Fruit fly (Drosophila melanogaster) S2 (cell line): Measurements from ENCODE around the gene Srp54k.

ENCODE experiments used
- CG8478 ChIP-seq: fragments of >200 bp; optimal IDR thresholded peaks from 2 replicates; lab custom pipeline; 2018
- CTCF ChIP-seq, 2 experiments: fragments of >200 bp; optimal IDR thresholded peaks; 2 replicates each; lab custom pipeline; 2018

The Srp54k gene

DNA sequence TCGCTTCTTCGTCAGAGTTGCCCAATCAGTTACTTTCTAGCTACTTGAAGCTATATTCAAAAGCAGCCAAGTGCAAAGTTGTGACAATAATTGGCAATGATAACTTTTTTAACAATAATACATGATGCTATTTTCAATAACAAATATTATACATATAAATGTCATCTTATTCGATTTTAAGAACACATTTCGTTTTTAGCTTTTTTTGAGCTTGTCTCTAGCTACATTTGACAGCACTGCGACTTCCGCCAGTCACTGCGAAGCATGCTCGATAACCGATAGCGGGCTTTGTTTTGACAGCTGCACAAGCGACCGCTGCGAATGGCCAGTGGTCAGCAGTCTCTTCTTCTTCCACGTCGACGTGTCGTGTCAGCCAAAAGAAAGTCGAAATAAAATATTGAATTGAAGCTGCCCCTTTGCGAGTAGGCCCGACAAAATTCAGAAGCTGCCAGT lies at the start of gene Srp54k, which contains the start of gene Gen:
Gene Srp54k (plus strand): TSS at position 325 of the 453 bp plus-strand sequence.
Gene Gen (minus strand): TSS at position 23 of the 453 bp plus-strand sequence.
- TF ChIP-seq CG8478 (lab: Kevin White, UChicago) = no peak
- no peak for TF ChIP-seq CTCF (optimal IDR thresholded peaks at IDR 0.05; lab: Kevin White, UChicago)

dm6 chr3L:5125202-5125601 lies 27.3 kb upstream of the Srp54k start:
- TF ChIP-seq CG8478 (lab: Kevin White, UChicago) (no peak), CTCF (optimal IDR thresholded peaks at IDR 0.05; lab: Kevin White, UChicago) (peak; percentile 72 to 83)

- no peak for TF ChIP-seq CG8478 (lab: Kevin White, UChicago)
- no peak for TF ChIP-seq CTCF (optimal IDR thresholded peaks at IDR 0.05; lab: Kevin White, UChicago)
These were observed 24.9 kb upstream of the Srp54k start for dm6 chr3L:5127609-5128008.

DNA sequence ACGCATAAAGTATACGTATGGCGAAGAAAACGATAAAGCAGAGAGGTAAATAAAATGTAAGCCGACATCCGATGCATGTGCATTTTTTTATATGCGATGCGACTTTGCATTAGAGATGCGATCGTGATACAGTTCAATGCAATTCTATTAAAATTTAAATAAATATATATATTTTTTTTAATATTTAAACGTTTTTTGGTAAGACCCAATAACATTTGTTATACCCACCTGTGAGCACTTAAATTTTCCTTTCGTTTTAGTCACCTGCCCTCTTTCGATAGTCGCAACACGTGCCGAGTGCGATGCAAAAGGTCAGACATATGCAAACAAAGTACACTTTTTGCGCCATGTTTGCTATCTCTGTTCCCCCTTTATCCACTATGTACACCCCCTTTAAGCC lies 24.3 kb upstream of the Srp54k start:
- TF ChIP-seq CG8478 (lab: Kevin White, UChicago) = no peak
- no peak for TF ChIP-seq CTCF (optimal IDR thresholded peaks at IDR 0.05; lab: Kevin White, UChicago)

dm6 chr3L:5129199-5129598 lies 23.3 kb upstream of the Srp54k start, which contains the start of gene CG4597:
CG4597 (plus strand) TSS chr3L:5129499.
- TF ChIP-seq CG8478 (lab: Kevin White, UChicago) (no peak), CTCF (optimal IDR thresholded peaks at IDR 0.05; lab: Kevin White, UChicago) (no peak)

DNA sequence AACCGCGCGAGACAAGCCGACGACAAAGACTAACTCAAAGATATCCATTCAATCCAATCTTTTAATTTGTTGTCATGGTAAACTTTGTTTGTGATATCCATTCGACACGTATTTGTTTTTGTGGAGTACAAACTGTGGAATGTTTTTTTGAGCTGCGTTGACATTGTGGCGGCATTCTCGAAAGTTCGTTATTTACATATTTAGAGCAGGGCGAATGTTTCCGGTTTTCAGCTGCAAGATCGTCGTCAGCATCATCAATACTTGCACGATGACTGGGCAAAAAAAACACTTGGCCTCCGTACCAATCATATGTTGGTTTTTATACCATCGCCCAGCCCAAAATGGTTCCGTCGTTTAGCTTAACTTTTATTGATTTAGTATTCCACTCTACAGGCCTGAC lies 22.0 kb upstream of the Srp54k start:
- no peak for TF ChIP-seq CTCF (optimal IDR thresholded peaks at IDR 0.05; lab: Kevin White, UChicago)
- no peak for TF ChIP-seq CG8478 (lab: Kevin White, UChicago)

DNA sequence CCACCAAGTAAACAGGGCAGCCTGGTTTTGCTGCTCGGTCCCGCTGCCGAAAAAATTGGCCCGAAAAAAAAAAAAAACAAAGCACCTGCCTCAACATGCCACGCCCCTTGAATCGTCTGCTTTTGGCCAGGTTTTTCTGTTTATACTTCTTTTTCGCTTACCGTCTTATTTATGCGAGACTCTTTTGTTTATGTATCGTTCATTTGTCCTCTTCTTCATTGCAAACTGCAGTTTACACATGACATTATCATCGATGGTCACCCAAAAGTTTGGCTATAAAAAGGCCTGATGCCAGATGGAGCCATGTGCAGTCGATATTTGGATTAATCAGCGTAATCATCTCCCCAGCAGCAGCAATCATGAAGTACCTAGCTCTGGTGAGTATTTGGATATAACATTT lies 21.2 kb upstream of the Srp54k start, which contains the start of gene CG15212:
Gene CG15212 (plus strand): TSS at position 301 of the 400 bp plus-strand sequence.
- TF ChIP-seq CG8478 (lab: Kevin White, UChicago) (no peak), CTCF (optimal IDR thresholded peaks at IDR 0.05; lab: Kevin White, UChicago) (no peak)

dm6 chr3L:5132966-5133365 lies 19.5 kb upstream of the Srp54k start, which contains the start of gene CG15213:
CG15213 (minus strand) TSS chr3L:5133220.
- no peak for TF ChIP-seq CG8478 (lab: Kevin White, UChicago)
- no peak for TF ChIP-seq CTCF (optimal IDR thresholded peaks at IDR 0.05; lab: Kevin White, UChicago)

DNA sequence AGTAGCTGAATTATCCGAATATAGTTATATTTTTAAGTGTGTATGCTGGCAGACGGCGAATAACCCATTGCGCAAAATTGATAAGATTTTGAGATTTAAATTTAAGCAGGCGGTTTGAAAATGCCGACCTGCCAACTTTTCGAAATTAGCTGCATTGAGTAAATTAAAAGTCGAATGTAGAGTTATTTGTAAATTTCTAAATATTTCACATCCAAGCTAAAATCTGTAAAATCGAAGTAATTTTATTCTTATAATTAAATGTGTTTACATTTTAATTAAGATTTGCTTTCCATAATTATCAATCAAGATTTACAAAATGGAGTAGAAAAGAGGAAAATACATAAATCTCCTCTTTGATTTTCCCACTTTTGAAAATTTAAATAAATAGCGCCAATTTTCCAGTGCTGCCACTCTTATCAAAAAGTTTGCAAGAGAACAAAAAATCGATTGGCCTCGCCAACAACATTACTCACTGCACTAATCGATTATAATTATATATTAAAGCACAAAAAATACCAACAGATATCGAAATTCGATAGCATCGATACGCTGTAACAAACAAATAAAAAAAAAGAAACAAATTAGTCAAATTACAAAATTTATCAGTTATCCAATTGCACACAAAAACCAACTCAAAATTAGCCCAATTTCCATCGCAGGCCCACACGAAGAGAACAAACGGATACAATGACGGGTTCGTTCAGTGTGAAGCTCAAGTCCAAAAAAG lies 18.6 kb upstream of the Srp54k start, which contains the start of gene Yod1:
Gene Yod1 (plus strand): TSS at position 168 of the 727 bp plus-strand sequence.
- TF ChIP-seq CG8478 (lab: Kevin White, UChicago) (no peak), CTCF (optimal IDR thresholded peaks at IDR 0.05; lab: Kevin White, UChicago) (no peak)

DNA sequence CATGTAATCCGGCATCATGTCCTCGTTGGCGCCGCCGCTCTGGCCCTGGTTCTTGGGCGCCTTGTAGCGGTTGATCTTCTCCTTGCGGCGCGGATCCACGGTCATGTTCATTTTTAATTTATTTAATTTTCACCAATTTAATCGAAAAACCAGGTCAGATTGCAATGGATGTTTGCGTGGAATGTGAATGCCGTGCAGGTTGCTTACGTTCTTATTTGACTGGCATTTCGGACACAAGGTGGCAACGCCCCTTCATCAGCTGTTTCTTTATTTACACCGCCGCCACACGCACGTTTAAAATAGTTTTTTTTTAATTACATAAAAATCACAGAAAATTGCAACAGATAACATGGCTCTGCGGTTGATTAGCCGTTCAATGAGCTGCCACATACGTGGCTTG lies 16.4 kb upstream of the Srp54k start, which contains the start of the genes CG10674 and CG4611:
Gene CG10674 (minus strand): TSS at position 170 of the 400 bp plus-strand sequence.
Gene CG4611 (plus strand): TSS at position 254 of the 400 bp plus-strand sequence.
- no peak for TF ChIP-seq CTCF (optimal IDR thresholded peaks at IDR 0.05; lab: Kevin White, UChicago)

dm6 chr3L:5139312-5139711 lies 13.2 kb upstream of the Srp54k start, which contains the start of the genes Tcs5 and CHMP2B:
Tcs5 (minus strand) TSS chr3L:5139395.
CHMP2B (plus strand) TSS chr3L:5139619.
- TF ChIP-seq CG8478 (lab: Kevin White, UChicago) (no peak), CTCF (optimal IDR thresholded peaks at IDR 0.05; lab: Kevin White, UChicago) (no peak)

- TF ChIP-seq CG8478 (lab: Kevin White, UChicago) (no peak), CTCF (optimal IDR thresholded peaks at IDR 0.05; lab: Kevin White, UChicago) (no peak)
These were observed 10.9 kb upstream of the Srp54k start, which contains the start of the genes Dhrs4 and Gdap1 for dm6 chr3L:5141380-5142101. Dhrs4 (minus strand) TSS chr3L:5141646. Gdap1 (plus strand) TSS chr3L:5141953.

DNA sequence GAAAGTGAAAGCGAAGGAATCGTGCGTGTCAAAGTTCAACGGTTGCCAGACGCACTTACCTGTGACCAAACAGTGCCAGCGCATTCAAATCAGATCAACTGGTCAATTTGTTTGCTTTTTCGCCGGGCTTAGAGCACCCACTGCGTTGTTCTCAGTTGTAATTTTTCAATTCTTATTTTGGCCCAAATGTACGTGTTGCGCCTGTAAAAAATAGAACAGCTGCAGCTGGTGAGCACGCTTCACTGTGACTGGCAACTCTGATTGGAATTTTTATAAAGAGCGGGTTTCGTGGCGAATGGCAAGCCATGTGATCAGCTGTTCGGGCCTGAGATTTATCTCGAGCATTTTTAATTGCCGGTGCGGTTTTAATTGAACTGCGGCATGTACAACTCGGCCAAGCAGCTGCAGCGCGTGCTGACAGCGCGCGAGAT lies 6.6 kb upstream of the Srp54k start, which contains the start of the genes Fitm and AlaRS-m:
Gene Fitm (minus strand): TSS at position 250 of the 431 bp plus-strand sequence.
Gene AlaRS-m (plus strand): TSS at position 285 of the 431 bp plus-strand sequence.
- no peak for TF ChIP-seq CTCF (optimal IDR thresholded peaks at IDR 0.05; lab: Kevin White, UChicago)
- no peak for TF ChIP-seq CG8478 (lab: Kevin White, UChicago)

DNA sequence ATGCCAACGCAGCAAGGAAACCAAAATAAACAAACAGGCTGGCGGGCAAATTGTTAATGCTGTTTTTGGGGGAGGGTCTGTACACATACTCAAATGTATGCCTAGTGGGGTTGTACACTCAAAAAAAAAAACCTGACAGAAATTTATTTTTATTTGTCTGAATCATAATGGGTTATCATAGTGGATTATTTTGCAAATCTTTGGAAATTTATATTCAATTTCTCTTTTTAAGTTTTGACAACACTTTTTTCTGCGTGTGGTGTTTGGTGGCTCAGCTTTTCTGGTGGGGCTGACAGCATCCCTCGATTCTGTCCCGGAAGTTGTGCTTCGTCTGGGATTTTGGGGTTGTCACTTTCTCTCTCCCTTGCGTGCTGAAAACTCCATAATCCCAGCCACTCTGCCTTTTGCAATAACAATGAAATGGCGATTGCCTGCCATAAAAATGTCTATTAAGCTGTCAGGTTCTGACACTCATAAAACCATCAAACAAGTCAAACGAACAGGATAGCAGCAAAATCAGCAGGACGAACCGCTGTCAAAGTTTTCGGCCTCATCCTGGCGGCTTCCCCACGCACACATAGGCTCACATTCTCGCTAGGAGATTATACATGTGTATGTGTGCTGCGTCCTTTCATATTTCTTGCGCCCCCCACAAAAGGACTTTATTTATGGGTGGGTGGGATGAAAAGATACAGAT lies 2.6 kb downstream of the Srp54k start:
- TF ChIP-seq CG8478 (lab: Kevin White, UChicago) (no peak), CTCF (optimal IDR thresholded peaks at IDR 0.05; lab: Kevin White, UChicago) (no peak)
